Fruit fly (Drosophila melanogaster): ENCODE data around the gene Gr64a.
A peak's percentile ranks its signal among the peaks of the same experiment; 100 is the strongest.

The Gr64a gene

dm6 chr3L:4046289-4046688 is 19.7 kb downstream of the Gr64a start, which contains the start of gene CG1136:
TSS of gene CG1136 (plus strand) at chr3L:4046596.
- TF ChIP-seq dsx (GFP tag; optimal IDR thresholded peaks at IDR 0.05; ENCODE audit: poor library complexity, severe bottlenecking) (no peak), eg (GFP tag; IDR thresholded peaks at IDR 0.05) (0 out of 3 replicates have a peak, but pooled peaks have one; percentile 11)

- TF ChIP-seq fd85E (GFP tag; optimal IDR thresholded peaks at IDR 0.05) = no peak
- no peak for TF ChIP-seq CG6276 (GFP tag; optimal IDR thresholded peaks at IDR 0.05)
- no peak for TF ChIP-seq eg (GFP tag; IDR thresholded peaks at IDR 0.05)
- TF ChIP-seq CG8119 (GFP tag; IDR thresholded peaks at IDR 0.05) = no peak
- TF ChIP-seq CG1621 (tag; optimal IDR thresholded peaks at IDR 0.05) = no peak
- TF ChIP-seq Ets96B (tag; optimal IDR thresholded peaks at IDR 0.05) = no peak
- no peak for TF ChIP-seq Eip93F (GFP tag; optimal IDR thresholded peaks at IDR 0.05)
- no peak for TF ChIP-seq achi (GFP tag; optimal IDR thresholded peaks at IDR 0.05)
- TF ChIP-seq esn (GFP tag; optimal IDR thresholded peaks at IDR 0.05) = no peak
- no peak for TF ChIP-seq CG8632 (GFP tag; optimal IDR thresholded peaks at IDR 0.05)
- TF ChIP-seq Eip75B (GFP tag; optimal IDR thresholded peaks at IDR 0.05) = no peak
Observed at dm6 chr3L:4047635-4048034, 21.1 kb downstream of the Gr64a start, which contains the start of gene Dpy-30L2. TSS of gene Dpy-30L2 (minus strand) at chr3L:4047735.

DNA sequence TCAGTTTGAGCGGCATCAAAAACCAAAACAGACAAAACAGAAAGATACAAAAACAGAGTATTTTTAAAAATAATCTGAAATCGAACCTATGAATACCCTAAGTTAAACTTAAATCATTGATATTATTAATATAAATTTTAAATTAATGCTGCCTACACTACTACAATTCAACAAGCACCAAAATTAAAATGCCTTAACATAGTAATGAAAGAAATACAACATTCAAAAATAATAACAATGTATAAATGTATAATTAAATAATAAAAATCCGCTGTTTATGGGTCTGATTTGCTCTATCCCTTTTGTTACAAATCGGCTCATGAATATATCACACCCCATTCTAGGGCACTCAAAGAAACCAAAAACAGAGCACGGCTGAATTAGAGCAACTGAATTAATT is 22.5 kb downstream of the Gr64a start:
- no peak for TF ChIP-seq achi (GFP tag; optimal IDR thresholded peaks at IDR 0.05)
- TF ChIP-seq Hr38 (GFP tag; optimal IDR thresholded peaks at IDR 0.05) = no peak
- no peak for TF ChIP-seq dsx (GFP tag; optimal IDR thresholded peaks at IDR 0.05; ENCODE audit: poor library complexity, severe bottlenecking)
- peak; percentile 30 for TF ChIP-seq Eip78C (GFP tag)
- TF ChIP-seq CG11902 (GFP tag; optimal IDR thresholded peaks at IDR 0.05) = no peak
- no peak for TF ChIP-seq spab (GFP tag; optimal IDR thresholded peaks at IDR 0.05)
- no peak for TF ChIP-seq fd85E (GFP tag; optimal IDR thresholded peaks at IDR 0.05)
- no peak for TF ChIP-seq OdsH (GFP tag; optimal IDR thresholded peaks at IDR 0.05)

- TF ChIP-seq fkh (GFP tag; optimal IDR thresholded peaks at IDR 0.05) = no peak
- TF ChIP-seq spab (GFP tag; optimal IDR thresholded peaks at IDR 0.05) = no peak
- TF ChIP-seq Ets96B (tag; optimal IDR thresholded peaks at IDR 0.05) = no peak
- no peak for TF ChIP-seq Smox (GFP tag; optimal IDR thresholded peaks at IDR 0.05)
- no peak for TF ChIP-seq dac (GFP tag; optimal IDR thresholded peaks at IDR 0.05)
- no peak for TF ChIP-seq acj6 (GFP tag; optimal IDR thresholded peaks at IDR 0.05)
- TF ChIP-seq ss (GFP tag; optimal IDR thresholded peaks at IDR 0.05) = no peak
- 0 out of 3 replicates have a peak, but pooled peaks have one; percentile 35 for TF ChIP-seq CG8119 (GFP tag; IDR thresholded peaks at IDR 0.05)
- TF ChIP-seq Blimp-1 (GFP tag; optimal IDR thresholded peaks at IDR 0.05) = peak; percentile 91
- no peak for TF ChIP-seq CG6276 (GFP tag; optimal IDR thresholded peaks at IDR 0.05)
- TF ChIP-seq CG15336 (GFP tag; IDR thresholded peaks at IDR 0.05) = no peak
- TF ChIP-seq Hr4 (GFP tag; optimal IDR thresholded peaks at IDR 0.05) = no peak
- no peak for TF ChIP-seq CG6808 (GFP tag; optimal IDR thresholded peaks at IDR 0.05)
- TF ChIP-seq Eip75B (GFP tag; optimal IDR thresholded peaks at IDR 0.05) = no peak
- TF ChIP-seq CG10669 (GFP tag; optimal IDR thresholded peaks at IDR 0.05) = no peak
- TF ChIP-seq CG11902 (GFP tag; optimal IDR thresholded peaks at IDR 0.05) = no peak
- TF ChIP-seq salr (GFP tag; optimal IDR thresholded peaks at IDR 0.05) = no peak
- TF ChIP-seq Hr39 (GFP tag; optimal IDR thresholded peaks at IDR 0.05) = no peak
- no peak for TF ChIP-seq fd59A (GFP tag; optimal IDR thresholded peaks at IDR 0.05)
- no peak for TF ChIP-seq OdsH (GFP tag; optimal IDR thresholded peaks at IDR 0.05)
- no peak for TF ChIP-seq CG3919 (GFP tag; optimal IDR thresholded peaks at IDR 0.05)
- no peak for TF ChIP-seq CG9139 (GFP tag; optimal IDR thresholded peaks at IDR 0.05)
- TF ChIP-seq pdm3 (GFP tag; optimal IDR thresholded peaks at IDR 0.05) = no peak
- TF ChIP-seq dsx (GFP tag; optimal IDR thresholded peaks at IDR 0.05; ENCODE audit: poor library complexity, severe bottlenecking) = peak; percentile 77
- no peak for TF ChIP-seq Gug (GFP tag; IDR thresholded peaks at IDR 0.05)
- TF ChIP-seq CG10631 (GFP tag; optimal IDR thresholded peaks at IDR 0.05) = no peak
- TF ChIP-seq CG16779 (tag; optimal IDR thresholded peaks at IDR 0.05) = no peak
- no peak for TF ChIP-seq CG3032 (tag; optimal IDR thresholded peaks at IDR 0.05)
- no peak for TF ChIP-seq CG32006 (GFP tag; optimal IDR thresholded peaks at IDR 0.05)
- TF ChIP-seq vri (GFP tag; optimal IDR thresholded peaks at IDR 0.05) = peak; percentile 4
- no peak for TF ChIP-seq Sox14 (GFP tag; optimal IDR thresholded peaks at IDR 0.05)
- no peak for TF ChIP-seq CG6792 (GFP tag; optimal IDR thresholded peaks at IDR 0.05)
- peak; percentile 64 for TF ChIP-seq CG6854 (GFP tag; optimal IDR thresholded peaks at IDR 0.05)
- TF ChIP-seq CG4318 (GFP tag; optimal IDR thresholded peaks at IDR 0.05) = no peak
- TF ChIP-seq CG6163 (GFP tag; IDR thresholded peaks at IDR 0.05) = no peak
Observed at dm6 chr3L:4055438-4055962, 28.9 kb downstream of the Gr64a start.

All from whole organism, prepupa.